Fruit fly (Drosophila melanogaster) Kc167 (cell line): ENCODE data around the gene FoxP.

Experiments used
- Sin3A ChIP-seq: fragments of >200 bp; optimal IDR thresholded peaks from 2 replicates; lab custom pipeline; 2018; ENCODE audit warnings: missing external identifiers
- h ChIP-seq: fragments of >200 bp; optimal IDR thresholded peaks from 3 replicates; lab custom pipeline; 2018; ENCODE audit warnings: missing external identifiers
- insv ChIP-seq: fragments of >200 bp; optimal IDR thresholded peaks from 3 replicates; lab custom pipeline; 2018; ENCODE audit warnings: missing external identifiers
- psq ChIP-seq: fragments of >200 bp; optimal IDR thresholded peaks from 2 replicates; lab custom pipeline; 2017; ENCODE audit warnings: missing external identifiers

dm6 chr3R:9762955-9763931 lies 32.6 kb upstream of the FoxP start, which contains the start of the genes Snap24 and CG8478:
- TF ChIP-seq psq (lab: Kevin White, UChicago) (no peak), h (lab: Kevin White, UChicago) (no peak), Sin3A (lab: Kevin White, UChicago) (no peak), insv (no peak)
